Worm (Caenorhabditis elegans): ENCODE results near the gene F21D5.9.

F21D5.9 gene

DNA sequence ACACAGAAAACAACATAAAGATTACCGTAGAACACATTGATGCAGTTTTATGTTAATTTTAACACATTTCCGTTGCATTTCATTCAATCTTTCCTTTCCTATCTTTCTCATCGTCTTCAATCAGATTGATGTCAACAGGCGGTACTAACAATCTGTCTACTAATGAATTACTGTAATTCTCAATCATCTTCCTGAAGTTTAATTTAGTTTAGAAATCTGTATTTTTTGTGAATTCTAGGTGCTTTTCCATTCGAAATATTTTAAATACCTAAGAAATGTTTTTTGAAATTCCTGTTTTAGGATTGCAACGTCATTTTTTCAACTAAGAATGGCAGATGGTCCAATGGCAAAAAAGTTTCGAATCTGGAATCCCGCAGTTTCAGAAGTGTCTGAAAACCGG, at the start of gene F21D5.9:
Gene F21D5.9, plus strand, starts transcription at position 301 of the 400 bp plus-strand sequence.
- TF ChIP-seq nhr-76 (tag; optimal IDR thresholded peaks at IDR 0.05) (no peak), egl-5 (tag; optimal IDR thresholded peaks at IDR 0.05) (no peak), unc-62 (GFP tag; optimal IDR thresholded peaks at IDR 0.05) (no peak), aly-2 (tag; optimal IDR thresholded peaks at IDR 0.05) (no peak), fos-1 (tag; optimal IDR thresholded peaks at IDR 0.05) (no peak), unc-39 (tag; optimal IDR thresholded peaks at IDR 0.05) (no peak), pqm-1 (tag; optimal IDR thresholded peaks at IDR 0.05) (no peak), hmg-11 (tag; optimal IDR thresholded peaks at IDR 0.05) (no peak), nfya-1 (tag; optimal IDR thresholded peaks at IDR 0.05; ENCODE audit: insufficient read depth) (no peak), snpc-4 (tag; optimal IDR thresholded peaks at IDR 0.05) (no peak), egl-27 (tag; optimal IDR thresholded peaks at IDR 0.05) (no peak), fkh-2 (tag; optimal IDR thresholded peaks at IDR 0.05) (no peak), lsy-12 (tag; optimal IDR thresholded peaks at IDR 0.05) (no peak), ceh-16 (tag; optimal IDR thresholded peaks at IDR 0.05) (no peak), ceh-9 (tag; optimal IDR thresholded peaks at IDR 0.05) (no peak), nhr-12 (tag; optimal IDR thresholded peaks at IDR 0.05) (no peak), ZK546.5 (tag; optimal IDR thresholded peaks at IDR 0.05) (no peak), nhr-77 (tag; optimal IDR thresholded peaks at IDR 0.05) (no peak)

DNA sequence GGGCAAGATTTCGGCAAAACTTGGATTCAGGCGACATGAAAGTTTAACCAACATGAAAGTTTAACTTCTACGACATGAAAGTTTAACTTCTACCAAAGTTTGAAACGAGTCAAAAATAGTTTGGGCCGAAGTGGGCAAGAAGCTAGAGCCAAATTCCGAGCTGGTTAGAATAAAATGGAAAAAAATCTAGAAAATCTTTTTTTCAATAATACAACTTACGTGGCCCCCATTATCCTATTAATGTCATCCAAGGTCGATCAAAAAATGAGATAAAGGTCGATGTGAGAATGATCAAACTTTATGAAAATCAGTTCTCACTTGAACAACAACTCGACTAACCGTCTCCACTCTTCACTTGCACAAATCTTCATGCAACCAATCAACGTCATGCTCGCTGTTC, 46.5 kb upstream of the F21D5.9 start, which contains the start of gene F08B4.8:
Gene F08B4.8, plus strand, starts transcription at position 301 of the 400 bp plus-strand sequence.
- no peak for TF ChIP-seq tbx-2 (tag; optimal IDR thresholded peaks at IDR 0.05)
- TF ChIP-seq lin-39 (tag; optimal IDR thresholded peaks at IDR 0.05): no peak

DNA sequence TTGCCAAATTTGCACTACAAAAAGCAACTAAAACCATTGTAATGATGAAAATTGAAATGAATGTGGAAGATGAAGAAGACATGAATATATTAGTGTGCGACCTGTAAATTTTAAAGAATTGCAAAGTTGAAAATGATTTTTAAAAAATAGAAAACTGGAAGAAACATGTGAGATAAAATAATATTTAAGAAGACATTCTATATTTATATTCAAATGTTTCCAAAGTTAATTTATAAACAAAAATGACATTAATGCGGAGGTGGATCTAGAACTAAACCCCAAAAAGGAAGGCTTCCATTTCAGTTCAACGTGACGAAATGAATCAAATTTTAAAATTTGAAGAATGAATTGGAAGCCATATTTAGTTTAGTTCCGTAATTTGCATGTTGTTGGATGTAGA, 44.6 kb upstream of the F21D5.9 start, which contains the start of gene nlp-60:
Gene nlp-60, minus strand, starts transcription at position 101 of the 400 bp plus-strand sequence.
- TF ChIP-seq mdl-1 (tag; optimal IDR thresholded peaks at IDR 0.05): no peak
- TF ChIP-seq fos-1 (tag; optimal IDR thresholded peaks at IDR 0.05): no peak
- no peak for TF ChIP-seq egl-27 (tag; optimal IDR thresholded peaks at IDR 0.05)
- TF ChIP-seq ceh-28 (tag; optimal IDR thresholded peaks at IDR 0.05): no peak
- TF ChIP-seq ceh-9 (tag; optimal IDR thresholded peaks at IDR 0.05): no peak
- TF ChIP-seq unc-39 (tag; optimal IDR thresholded peaks at IDR 0.05): no peak
- no peak for TF ChIP-seq nhr-77 (tag; optimal IDR thresholded peaks at IDR 0.05)
- no peak for TF ChIP-seq nhr-25 (tag; optimal IDR thresholded peaks at IDR 0.05)
- TF ChIP-seq nhr-12 (tag; optimal IDR thresholded peaks at IDR 0.05): no peak
- TF ChIP-seq fkh-2 (tag; optimal IDR thresholded peaks at IDR 0.05): no peak
- TF ChIP-seq ztf-11 (tag; optimal IDR thresholded peaks at IDR 0.05): no peak
- TF ChIP-seq nhr-76 (tag; optimal IDR thresholded peaks at IDR 0.05): no peak
- no peak for TF ChIP-seq nhr-237 (tag; optimal IDR thresholded peaks at IDR 0.05)
- no peak for TF ChIP-seq ama-1 (optimal IDR thresholded peaks at IDR 0.05)
- no peak for TF ChIP-seq nhr-28 (tag; optimal IDR thresholded peaks at IDR 0.05)
- no peak for TF ChIP-seq elt-3 (tag; optimal IDR thresholded peaks at IDR 0.05)
- no peak for TF ChIP-seq hmg-11 (tag; optimal IDR thresholded peaks at IDR 0.05)
- no peak for TF ChIP-seq ceh-82 (tag; optimal IDR thresholded peaks at IDR 0.05)
- TF ChIP-seq pha-4 (tag; optimal IDR thresholded peaks at IDR 0.05): no peak

DNA sequence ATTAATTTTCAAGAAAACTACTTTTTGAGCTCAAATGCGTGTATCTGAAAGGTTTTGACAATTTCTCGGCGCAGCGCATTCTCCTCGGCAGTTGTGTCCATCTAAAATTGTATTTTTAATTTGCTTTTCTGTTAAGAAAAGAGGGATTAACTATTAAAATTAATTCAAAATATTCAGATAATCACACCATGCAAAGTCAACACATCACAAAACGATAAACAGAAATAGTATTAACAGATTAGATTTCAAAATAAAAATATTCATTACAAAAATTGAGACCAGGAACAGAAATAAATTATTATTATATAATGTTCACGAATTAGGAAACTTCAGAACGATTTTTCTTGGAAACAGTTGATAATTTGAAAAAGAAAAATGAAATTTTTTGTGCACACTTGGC, 37.3 kb upstream of the F21D5.9 start, which contains the start of gene pole-2:
Gene pole-2, minus strand, starts transcription at position 101 of the 400 bp plus-strand sequence.
- TF ChIP-seq ztf-4 (tag; optimal IDR thresholded peaks at IDR 0.05) (no peak), pha-4 (tag; optimal IDR thresholded peaks at IDR 0.05) (no peak), tbx-2 (tag; optimal IDR thresholded peaks at IDR 0.05) (no peak), snpc-4 (tag; optimal IDR thresholded peaks at IDR 0.05) (no peak), skn-1 (tag; optimal IDR thresholded peaks at IDR 0.05) (no peak), aly-2 (tag; optimal IDR thresholded peaks at IDR 0.05) (no peak), eor-1 (tag; optimal IDR thresholded peaks at IDR 0.05) (no peak), zag-1 (tag; optimal IDR thresholded peaks at IDR 0.05) (no peak), sea-2 (GFP tag; optimal IDR thresholded peaks at IDR 0.05) (no peak), jun-1 (tag; optimal IDR thresholded peaks at IDR 0.05) (no peak), hmg-11 (tag; optimal IDR thresholded peaks at IDR 0.05) (no peak), mml-1 (tag; optimal IDR thresholded peaks at IDR 0.05) (no peak), nhr-12 (tag; optimal IDR thresholded peaks at IDR 0.05) (no peak), ama-1 (optimal IDR thresholded peaks at IDR 0.05) (no peak)
